Worm (Caenorhabditis elegans): ENCODE data around the gene taf-9.

DNA sequence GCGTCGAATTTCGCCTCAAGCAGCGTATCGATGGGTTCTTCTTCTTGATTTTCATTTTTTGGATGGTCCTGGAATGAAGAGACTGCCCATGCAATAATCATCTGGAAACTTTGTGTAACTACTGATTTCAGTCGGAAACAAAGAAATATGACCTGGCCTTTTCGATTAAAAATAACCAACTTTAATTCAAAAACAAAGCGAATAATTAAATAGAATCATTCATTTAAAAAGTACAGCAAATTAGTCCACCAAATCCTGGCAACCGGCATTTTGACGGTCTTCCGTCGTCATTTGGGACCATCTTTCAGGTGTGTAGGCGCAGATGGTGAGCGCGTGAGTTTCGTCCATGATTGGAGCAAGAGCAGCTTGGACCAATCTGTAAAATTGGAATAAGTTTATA, 17.5 kb downstream of the taf-9 start, which contains the start of gene acbp-5:
- TF ChIP-seq T22C8.4 (GFP tag; IDR thresholded peaks at IDR 0.05) (no peak), ztf-23 (GFP tag; IDR thresholded peaks at IDR 0.05) (no peak), flt-1 (GFP tag; IDR thresholded peaks at IDR 0.05) (no peak), med-1 (GFP tag; optimal IDR thresholded peaks at IDR 0.05; ENCODE audit: insufficient read depth) (no peak), tab-1 (GFP tag; IDR thresholded peaks at IDR 0.05) (no peak), cog-1 (tag; optimal IDR thresholded peaks at IDR 0.05) (no peak), klf-2 (GFP tag; conservative IDR thresholded peaks at IDR 0.05) (no peak), ztf-29 (GFP tag; IDR thresholded peaks at IDR 0.05) (no peak)

Data from whole organism, midembryonic.